Fruit fly (Drosophila melanogaster) whole organism, embryonic: ENCODE data around the gene Lamtor5.

Experiments used
- Ada2b ChIP-seq: fragments of 200-800 bp; sonication (Bioruptor generic); IDR thresholded peaks from 2 replicates; pipeline ENCODE4 v1.3.6; 2022; ENCODE audit warnings: missing biosample characterization, missing genetic modification characterization
- Antp ChIP-seq: fragments of 200-800 bp; sonication (Bioruptor generic); optimal IDR thresholded peaks from 3 replicates; lab custom pipeline; 2016; ENCODE audit warnings: missing biosample characterization, missing genetic modification characterization
- Asciz ChIP-seq: fragments of 200-800 bp; sonication (Bioruptor generic); optimal IDR thresholded peaks from 2 replicates; lab custom pipeline; 2017; ENCODE audit warnings: missing biosample characterization, mild to moderate bottlenecking, missing genetic modification characterization, missing genetic modification reagents
- CG10209 ChIP-seq: fragments of 200-800 bp; sonication (Bioruptor generic); optimal IDR thresholded peaks from 3 replicates; lab custom pipeline; 2017; ENCODE audit warnings: missing biosample characterization, mild to moderate bottlenecking, missing genetic modification characterization, missing genetic modification reagents
- CG10959 ChIP-seq: fragments of 200-800 bp; sonication (Bioruptor generic); IDR thresholded peaks from 2 replicates; pipeline ENCODE4 v1.3.6; 2022; ENCODE audit warnings: missing biosample characterization, missing genetic modification characterization
- CG11695 ChIP-seq: fragments of 200-800 bp; sonication (Bioruptor generic); IDR thresholded peaks from 3 replicates; pipeline ENCODE4 v1.3.6; 2022; ENCODE audit warnings: missing biosample characterization, missing genetic modification characterization
- CG12104 ChIP-seq: fragments of 200-800 bp; sonication (Bioruptor generic); optimal IDR thresholded peaks from 3 replicates; lab custom pipeline; 2016; ENCODE audit warnings: missing biosample characterization, missing genetic modification characterization
- CG14965 ChIP-seq: fragments of 200-800 bp; sonication (Bioruptor generic); optimal IDR thresholded peaks from 2 replicates; lab custom pipeline; 2016; ENCODE audit warnings: missing biosample characterization, missing genetic modification characterization, borderline replicate concordance
- CG1603 ChIP-seq: fragments of 200-800 bp; sonication (Bioruptor generic); optimal IDR thresholded peaks from 2 replicates; lab custom pipeline; 2019; ENCODE audit warnings: missing biosample characterization, mild to moderate bottlenecking, missing genetic modification characterization, moderate library complexity
- CG16813 ChIP-seq: fragments of 200-800 bp; sonication (Bioruptor generic); IDR thresholded peaks from 3 replicates; pipeline ENCODE4 v1.3.6; 2022; ENCODE audit warnings: missing biosample characterization, missing genetic modification characterization; ENCODE audit not compliant: partially characterized antibody
- CG16815 ChIP-seq: fragments of 200-800 bp; sonication (Bioruptor generic); optimal IDR thresholded peaks from 3 replicates; lab custom pipeline; 2017; ENCODE audit warnings: missing biosample characterization, mild to moderate bottlenecking, missing genetic modification characterization
- CG18599 ChIP-seq: fragments of 200-800 bp; sonication (Bioruptor generic); optimal IDR thresholded peaks from 3 replicates; lab custom pipeline; 2017; ENCODE audit warnings: missing biosample characterization, missing genetic modification characterization, mild to moderate bottlenecking, moderate library complexity, missing genetic modification reagents
- CG2202 ChIP-seq: fragments of 200-800 bp; sonication (Bioruptor generic); optimal IDR thresholded peaks from 2 replicates; lab custom pipeline; 2018; ENCODE audit warnings: missing biosample characterization, mild to moderate bottlenecking, missing genetic modification characterization
- CG2875 ChIP-seq: fragments of 200-800 bp; sonication (Bioruptor generic); optimal IDR thresholded peaks from 2 replicates; lab custom pipeline; 2017; ENCODE audit warnings: missing biosample characterization, mild to moderate bottlenecking, missing genetic modification characterization, missing genetic modification reagents
- CG31224 ChIP-seq: fragments of 200-800 bp; sonication (Bioruptor generic); IDR thresholded peaks from 2 replicates; pipeline ENCODE4 v1.3.6; 2022; ENCODE audit warnings: missing biosample characterization, missing genetic modification characterization
- CG3281 ChIP-seq: fragments of 200-800 bp; sonication (Bioruptor generic); optimal IDR thresholded peaks from 3 replicates; lab custom pipeline; 2017; ENCODE audit warnings: missing biosample characterization, mild to moderate bottlenecking, missing genetic modification characterization
- CG4404 ChIP-seq: fragments of 200-800 bp; sonication (Bioruptor generic); IDR thresholded peaks from 2 replicates; pipeline ENCODE4 v1.3.6; 2022; ENCODE audit warnings: missing biosample characterization, missing genetic modification characterization
- CG6175 ChIP-seq: fragments of 200-800 bp; sonication (Bioruptor generic); IDR thresholded peaks from 3 replicates; pipeline ENCODE4 v1.3.6; 2022; ENCODE audit warnings: missing biosample characterization, missing genetic modification characterization
- CG7839 ChIP-seq: fragments of 200-800 bp; sonication (Bioruptor generic); optimal IDR thresholded peaks from 3 replicates; lab custom pipeline; 2018; ENCODE audit warnings: missing biosample characterization, mild to moderate bottlenecking, missing genetic modification characterization, moderate library complexity
- CG7928 ChIP-seq: fragments of 200-800 bp; sonication (Bioruptor generic); optimal IDR thresholded peaks from 2 replicates; lab custom pipeline; 2017; ENCODE audit warnings: missing biosample characterization, mild to moderate bottlenecking, missing genetic modification characterization
- CG8290 ChIP-seq, 3 experiments: fragments of 200-800 bp; sonication (Bioruptor generic); optimal IDR thresholded peaks; 2 replicates each; lab custom pipeline; 2016 to 2019; ENCODE audit warnings: missing biosample characterization in 3 of 3, missing genetic modification characterization in 3 of 3, mild to moderate bottlenecking in 2 of 3, moderate library complexity in 1 of 3
- CG8944 ChIP-seq: fragments of 200-800 bp; sonication (Bioruptor generic); optimal IDR thresholded peaks from 3 replicates; lab custom pipeline; 2016; ENCODE audit warnings: missing biosample characterization, missing genetic modification characterization
- CG9817 ChIP-seq: fragments of 200-800 bp; sonication (Bioruptor generic); optimal IDR thresholded peaks from 2 replicates; lab custom pipeline; 2018; ENCODE audit warnings: missing biosample characterization, mild to moderate bottlenecking, missing genetic modification characterization, moderate library complexity
- Dbx ChIP-seq: fragments of 200-800 bp; sonication (Bioruptor generic); IDR thresholded peaks from 3 replicates; pipeline ENCODE4 v1.3.6; 2022; ENCODE audit warnings: missing biosample characterization, missing genetic modification characterization
- HLH4C ChIP-seq: fragments of 200-800 bp; sonication (Bioruptor generic); IDR thresholded peaks from 3 replicates; pipeline ENCODE4 v1.3.6; 2022; ENCODE audit warnings: missing biosample characterization, missing genetic modification characterization; ENCODE audit not compliant: partially characterized antibody
- Hand ChIP-seq: fragments of 200-800 bp; sonication (Bioruptor generic); optimal IDR thresholded peaks from 2 replicates; lab custom pipeline; 2017; ENCODE audit warnings: mild to moderate bottlenecking, missing biosample characterization, missing genetic modification reagents, missing genetic modification characterization
- HmgD ChIP-seq: fragments of 200-800 bp; sonication (Bioruptor generic); optimal IDR thresholded peaks from 3 replicates; lab custom pipeline; 2016; ENCODE audit warnings: missing biosample characterization, missing genetic modification characterization
- Mrtf ChIP-seq: fragments of 200-800 bp; sonication (Bioruptor generic); IDR thresholded peaks from 3 replicates; pipeline ENCODE4 v1.3.6; 2022; ENCODE audit warnings: missing biosample characterization, missing genetic modification characterization
- Myb ChIP-seq: fragments of 200-800 bp; sonication (Bioruptor generic); optimal IDR thresholded peaks from 2 replicates; lab custom pipeline; 2016; ENCODE audit warnings: missing biosample characterization, missing genetic modification characterization
- Ptx1 ChIP-seq: fragments of 200-800 bp; sonication (Bioruptor generic); IDR thresholded peaks from 2 replicates; pipeline ENCODE4 v1.3.6; 2022; ENCODE audit warnings: missing biosample characterization, missing genetic modification characterization
- Sry-β ChIP-seq: fragments of 200-800 bp; sonication (Bioruptor generic); optimal IDR thresholded peaks from 2 replicates; lab custom pipeline; 2018; ENCODE audit warnings: missing biosample characterization, mild to moderate bottlenecking, missing genetic modification characterization, moderate library complexity
- Trl ChIP-seq, 3 experiments: fragments of >200 bp in 2 of 3; fragments of 200-800 bp in 1 of 3; sonication (Bioruptor generic) in 1 of 3; optimal IDR thresholded peaks; 2 replicates in 1 of 3; 3 replicates in 2 of 3; lab custom pipeline; 2016 to 2017; ENCODE audit warnings: missing biosample characterization in 1 of 3, missing genetic modification characterization in 1 of 3
- Vsx1 ChIP-seq: fragments of 200-800 bp; sonication (Bioruptor generic); optimal IDR thresholded peaks from 2 replicates; lab custom pipeline; 2017; ENCODE audit warnings: missing biosample characterization, mild to moderate bottlenecking, missing genetic modification characterization, missing genetic modification reagents
- bbx ChIP-seq: fragments of 200-800 bp; sonication (Bioruptor generic); IDR thresholded peaks from 2 replicates; pipeline ENCODE4 v1.3.6; 2022; ENCODE audit warnings: missing biosample characterization, missing genetic modification characterization; ENCODE audit not compliant: partially characterized antibody
- dmrt99B ChIP-seq: fragments of 200-800 bp; sonication (Bioruptor generic); optimal IDR thresholded peaks from 2 replicates; lab custom pipeline; 2018; ENCODE audit warnings: missing biosample characterization, mild to moderate bottlenecking, missing genetic modification characterization, moderate library complexity
- dpn ChIP-seq, 2 experiments: fragments of 200-800 bp; sonication (Bioruptor generic); optimal IDR thresholded peaks; 3 replicates each; lab custom pipeline; 2016; ENCODE audit warnings: missing biosample characterization in 2 of 2, missing genetic modification characterization in 2 of 2
- dysf ChIP-seq: fragments of 200-800 bp; sonication (Bioruptor generic); IDR thresholded peaks from 3 replicates; pipeline ENCODE4 v1.3.6; 2022; ENCODE audit warnings: missing biosample characterization, missing genetic modification characterization
- esg ChIP-seq: fragments of 200-800 bp; sonication (Bioruptor generic); conservative IDR thresholded peaks from 2 replicates; pipeline ENCODE4 v1.3.6; 2022; ENCODE audit warnings: missing biosample characterization, missing genetic modification characterization
- gem ChIP-seq: fragments of 200-800 bp; sonication (Bioruptor generic); optimal IDR thresholded peaks from 2 replicates; lab custom pipeline; 2019; ENCODE audit warnings: missing biosample characterization, mild to moderate bottlenecking, missing genetic modification characterization, moderate library complexity
- hbn ChIP-seq: fragments of 200-800 bp; sonication (Bioruptor generic); IDR thresholded peaks from 2 replicates; pipeline ENCODE4 v1.3.6; 2022; ENCODE audit warnings: missing biosample characterization, missing genetic modification characterization; ENCODE audit not compliant: partially characterized antibody
- hkb ChIP-seq, 2 experiments: fragments of 200-800 bp in 1 of 2; fragments of >200 bp in 1 of 2; sonication (Bioruptor generic) in 1 of 2; IDR thresholded peaks in 1 of 2; optimal IDR thresholded peaks in 1 of 2; 2 replicates each; pipeline versions ENCODE4 v1.3.6 to Lab custom; 2017 to 2022; ENCODE audit warnings: missing biosample characterization in 1 of 2, missing genetic modification characterization in 1 of 2
- lola ChIP-seq, 3 experiments: fragments of >200 bp in 2 of 3; fragments of 200-800 bp in 1 of 3; sonication (Bioruptor generic) in 1 of 3; optimal IDR thresholded peaks; 2 replicates each; lab custom pipeline; 2017 to 2019; ENCODE audit warnings: missing biosample characterization in 3 of 3, missing genetic modification characterization in 3 of 3, mild to moderate bottlenecking in 1 of 3, moderate library complexity in 1 of 3
- nmo ChIP-seq: fragments of 200-800 bp; sonication (Bioruptor generic); optimal IDR thresholded peaks from 2 replicates; lab custom pipeline; 2018; ENCODE audit warnings: missing biosample characterization, mild to moderate bottlenecking, missing genetic modification characterization, moderate library complexity
- org-1 ChIP-seq: fragments of 200-800 bp; sonication (Bioruptor generic); optimal IDR thresholded peaks from 2 replicates; lab custom pipeline; 2017; ENCODE audit warnings: missing biosample characterization, missing genetic modification characterization
- pan ChIP-seq, 4 experiments: fragments of >200 bp in 3 of 4; fragments of 200-800 bp in 1 of 4; sonication (Bioruptor generic) in 1 of 4; optimal IDR thresholded peaks in 3 of 4; IDR thresholded peaks in 1 of 4; 2 replicates each; pipeline versions ENCODE4 v1.3.6 to Lab custom; 2017 to 2022; ENCODE audit warnings: missing biosample characterization in 2 of 4, missing genetic modification characterization in 2 of 4, mixed read lengths in 1 of 4
- row ChIP-seq: fragments of 200-800 bp; sonication (Bioruptor generic); IDR thresholded peaks from 3 replicates; pipeline ENCODE4 v1.3.6; 2022; ENCODE audit warnings: missing biosample characterization, missing genetic modification characterization
- wdn ChIP-seq: fragments of 200-800 bp; sonication (Bioruptor generic); IDR thresholded peaks from 2 replicates; pipeline ENCODE4 v1.3.6; 2022; ENCODE audit warnings: missing biosample characterization, missing genetic modification characterization

The Lamtor5 gene

DNA sequence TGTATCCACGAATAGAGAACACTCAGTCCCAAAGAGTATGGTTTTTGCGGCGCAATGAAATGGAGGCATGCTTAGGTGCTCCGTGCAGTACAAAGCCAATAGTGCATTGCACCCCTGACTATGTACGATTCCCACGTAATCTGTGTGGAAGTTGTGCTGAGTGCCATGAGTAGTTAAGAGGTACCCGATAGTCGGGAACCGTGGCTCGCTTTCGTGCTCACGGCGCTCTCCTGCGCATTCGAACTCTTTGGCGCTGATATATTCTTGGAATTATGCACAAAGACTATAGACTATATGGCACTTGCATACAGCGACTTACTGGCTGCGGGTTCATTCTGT lies 34.2 kb downstream of the Lamtor5 start (continued):
- TF ChIP-seq Mrtf (no peak), CG1603 (tag; lab: Kevin White, UChicago) (peak; percentile 37), pan (optimal IDR thresholded peaks at IDR 0.05; lab: Kevin White, UChicago) (no peak), pan (GFP tag; optimal IDR thresholded peaks at IDR 0.05 in 1 of 2, IDR thresholded peaks at IDR 0.05 in 1 of 2) (peak in 1 of 2 experiments; percentile 15), Sry-β (GFP tag; lab: Kevin White, UChicago) (no peak), CG16815 (GFP tag; lab: Kevin White, UChicago) (no peak), CG31224 (no peak), Ada2b (GFP tag; lab: Robert Waterston, UW) (peak; percentile 32; the same call in 1 of the 2 replicates), esg (GFP tag; lab: Robert Waterston, UW) (0 out of 2 replicates have a peak, but pooled peaks have one; percentile 9), CG6175 (GFP tag; lab: Robert Waterston, UW) (no peak), CG10959 (GFP tag; lab: Robert Waterston, UW) (no peak), Dbx (GFP tag; lab: Robert Waterston, UW) (0 out of 3 replicates have a peak, but pooled peaks have one; percentile 22), bbx (no peak), hbn (GFP tag; lab: Robert Waterston, UW) (no peak), CG10209 (GFP tag; lab: Kevin White, UChicago) (no peak), Hand (no peak), hkb (optimal IDR thresholded peaks at IDR 0.05; lab: Kevin White, UChicago) (no peak), hkb (GFP tag; IDR thresholded peaks at IDR 0.05; lab: Robert Waterston, UW) (0 out of 2 replicates have a peak, but pooled peaks have one; percentile 13), Antp (peak; percentile 1), CG9817 (tag; lab: Kevin White, UChicago) (no peak), CG3281 (no peak), CG18599 (peak; percentile 44), Asciz (no peak), Vsx1 (GFP tag; lab: Kevin White, UChicago) (no peak), nmo (GFP tag; lab: Kevin White, UChicago) (peak; percentile 8), CG4404 (GFP tag; lab: Robert Waterston, UW) (no peak), CG2202 (tag; lab: Kevin White, UChicago) (no peak), dmrt99B (peak; percentile 29), Trl (optimal IDR thresholded peaks at IDR 0.05; lab: Kevin White, UChicago) (peak in 1 of 2 experiments; percentile 3), Trl (GFP tag; optimal IDR thresholded peaks at IDR 0.05; lab: Kevin White, UChicago) (no peak), HmgD (GFP tag; lab: Kevin White, UChicago) (no peak), row (peak; percentile 76), CG11695 (GFP tag; lab: Robert Waterston, UW) (no peak), CG7839 (tag; lab: Kevin White, UChicago) (peak; percentile 35), HLH4C (GFP tag; lab: Robert Waterston, UW) (0 out of 3 replicates have a peak, but pooled peaks have one; percentile 46), CG8944 (GFP tag; lab: Kevin White, UChicago) (no peak), Myb (GFP tag; lab: Kevin White, UChicago) (no peak), Ptx1 (GFP tag; lab: Robert Waterston, UW) (peak; percentile 59), CG14965 (no peak), gem (tag; lab: Kevin White, UChicago) (peak; percentile 25), CG12104 (GFP tag; lab: Kevin White, UChicago) (no peak), CG7928 (GFP tag; lab: Kevin White, UChicago) (no peak), CG16813 (no peak), dysf (GFP tag; lab: Robert Waterston, UW) (peak; percentile 26; the same call in 1 of the 3 replicates), CG8290 (GFP tag; optimal IDR thresholded peaks at IDR 0.05; lab: Kevin White, UChicago) (no peak), CG8290 (tag; optimal IDR thresholded peaks at IDR 0.05; lab: Kevin White, UChicago) (peak in 1 of 2 experiments; percentile 34), wdn (GFP tag; lab: Robert Waterston, UW) (no peak), org-1 (GFP tag; lab: Kevin White, UChicago) (peak; percentile 4), lola (GFP tag; optimal IDR thresholded peaks at IDR 0.05; lab: Kevin White, UChicago) (no peak), dpn (GFP tag; optimal IDR thresholded peaks at IDR 0.05; lab: Kevin White, UChicago) (peak in 1 of 2 experiments; percentile 15), CG2875 (GFP tag; lab: Kevin White, UChicago) (no peak)
